Fruit fly (Drosophila melanogaster) whole organism, prepupa: ENCODE data around the gene CG18476.

ENCODE experiments used
- Blimp-1 ChIP-seq: fragments of 200-800 bp; sonication (Bioruptor generic); optimal IDR thresholded peaks from 3 replicates; lab custom pipeline; 2017; ENCODE audit warnings: missing biosample characterization, missing genetic modification characterization, mild to moderate bottlenecking, moderate library complexity, missing genetic modification reagents
- CG10669 ChIP-seq: fragments of 200-800 bp; sonication (Bioruptor generic); optimal IDR thresholded peaks from 3 replicates; lab custom pipeline; 2018; ENCODE audit warnings: missing biosample characterization, mild to moderate bottlenecking, missing genetic modification characterization, moderate library complexity
- CG11294 ChIP-seq: fragments of 200-800 bp; sonication (Bioruptor generic); IDR thresholded peaks from 2 replicates; pipeline ENCODE4 v1.3.6; 2022; ENCODE audit warnings: missing biosample characterization, missing genetic modification characterization
- CG11902 ChIP-seq: fragments of 200-800 bp; sonication (Bioruptor generic); optimal IDR thresholded peaks from 3 replicates; lab custom pipeline; 2016; ENCODE audit warnings: missing biosample characterization, missing genetic modification characterization
- CG15336 ChIP-seq: fragments of 200-800 bp; sonication (Bioruptor generic); IDR thresholded peaks from 2 replicates; pipeline ENCODE4 v1.3.6; 2022; ENCODE audit warnings: missing biosample characterization, missing genetic modification characterization
- CG16779 ChIP-seq: fragments of 200-800 bp; sonication (Bioruptor generic); optimal IDR thresholded peaks from 3 replicates; lab custom pipeline; 2017; ENCODE audit warnings: missing biosample characterization, mild to moderate bottlenecking, missing genetic modification characterization
- CG3032 ChIP-seq: fragments of 200-800 bp; optimal IDR thresholded peaks from 2 replicates; lab custom pipeline; 2019; ENCODE audit warnings: missing biosample characterization, mild to moderate bottlenecking, missing genetic modification characterization, moderate library complexity
- CG31627 ChIP-seq: fragments of 200-800 bp; sonication (Bioruptor generic); optimal IDR thresholded peaks from 3 replicates; lab custom pipeline; 2016; ENCODE audit warnings: missing biosample characterization, missing genetic modification characterization
- CG32006 ChIP-seq: fragments of 200-800 bp; sonication (Bioruptor generic); optimal IDR thresholded peaks from 3 replicates; lab custom pipeline; 2017; ENCODE audit warnings: missing biosample characterization, mild to moderate bottlenecking, missing genetic modification characterization
- CG3919 ChIP-seq: fragments of 200-800 bp; sonication (Bioruptor generic); optimal IDR thresholded peaks from 3 replicates; lab custom pipeline; 2016; ENCODE audit warnings: missing biosample characterization, missing genetic modification characterization
- CG6163 ChIP-seq: fragments of 200-800 bp; sonication (Bioruptor generic); IDR thresholded peaks from 3 replicates; pipeline ENCODE4 v1.3.6; 2022; ENCODE audit warnings: missing biosample characterization, missing genetic modification characterization
- CG6792 ChIP-seq: fragments of 200-800 bp; sonication (Bioruptor generic); optimal IDR thresholded peaks from 3 replicates; lab custom pipeline; 2016; ENCODE audit warnings: missing biosample characterization, missing genetic modification characterization
- CG6808 ChIP-seq: fragments of 200-800 bp; sonication (Bioruptor generic); optimal IDR thresholded peaks from 3 replicates; lab custom pipeline; 2017; ENCODE audit warnings: missing biosample characterization, missing genetic modification characterization, mild to moderate bottlenecking, moderate library complexity, missing genetic modification reagents
- CG7368 ChIP-seq: fragments of 200-800 bp; sonication (Bioruptor generic); optimal IDR thresholded peaks from 3 replicates; lab custom pipeline; 2016; ENCODE audit warnings: missing biosample characterization, missing genetic modification characterization
- CG8119 ChIP-seq: fragments of 200-800 bp; sonication (Bioruptor generic); IDR thresholded peaks from 3 replicates; pipeline ENCODE4 v1.3.6; 2022; ENCODE audit warnings: missing biosample characterization, missing genetic modification characterization
- CG8632 ChIP-seq: fragments of 200-800 bp; sonication (Bioruptor generic); optimal IDR thresholded peaks from 3 replicates; lab custom pipeline; 2016; ENCODE audit warnings: missing biosample characterization, missing genetic modification characterization
- Eip75B ChIP-seq: fragments of 200-800 bp; sonication (Bioruptor generic); optimal IDR thresholded peaks from 3 replicates; lab custom pipeline; 2016; ENCODE audit warnings: missing biosample characterization, missing genetic modification characterization
- Eip78C ChIP-seq: fragments of 200-800 bp; sonication (Bioruptor generic); peaks from one replicate; lab custom pipeline; 2016; ENCODE audit warnings: missing biosample characterization, missing genetic modification characterization
- Eip93F ChIP-seq: fragments of 200-800 bp; sonication (Bioruptor generic); optimal IDR thresholded peaks from 2 replicates; lab custom pipeline; 2016; ENCODE audit warnings: missing biosample characterization, mild to moderate bottlenecking, missing genetic modification characterization
- Ets21C ChIP-seq: fragments of 200-800 bp; sonication (Bioruptor generic); optimal IDR thresholded peaks from 3 replicates; lab custom pipeline; 2016; ENCODE audit warnings: missing biosample characterization, missing genetic modification characterization
- Gug ChIP-seq: fragments of 200-800 bp; sonication (Bioruptor generic); IDR thresholded peaks from 2 replicates; pipeline ENCODE4 v1.3.6; 2022; ENCODE audit warnings: missing biosample characterization, missing genetic modification characterization
- Hr38 ChIP-seq: sonication (Bioruptor generic); optimal IDR thresholded peaks from 2 replicates; lab custom pipeline; 2016; ENCODE audit warnings: missing biosample characterization, missing genetic modification characterization
- Hr39 ChIP-seq: fragments of 200-800 bp; sonication (Bioruptor generic); optimal IDR thresholded peaks from 2 replicates; lab custom pipeline; 2016; ENCODE audit warnings: missing biosample characterization, missing genetic modification characterization
- Hr4 ChIP-seq: fragments of 200-800 bp; sonication (Bioruptor generic); optimal IDR thresholded peaks from 3 replicates; lab custom pipeline; 2016; ENCODE audit warnings: missing biosample characterization, missing genetic modification characterization
- Lpt ChIP-seq: fragments of 200-800 bp; sonication (Bioruptor generic); optimal IDR thresholded peaks from 3 replicates; lab custom pipeline; 2016; ENCODE audit warnings: missing biosample characterization, missing genetic modification characterization
- Met ChIP-seq: fragments of 200-800 bp; sonication (Bioruptor generic); optimal IDR thresholded peaks from 3 replicates; lab custom pipeline; 2016; ENCODE audit warnings: missing biosample characterization, missing genetic modification characterization
- OdsH ChIP-seq: fragments of 200-800 bp; sonication (Bioruptor generic); optimal IDR thresholded peaks from 3 replicates; lab custom pipeline; 2016; ENCODE audit warnings: missing biosample characterization, missing genetic modification characterization
- Smox ChIP-seq: fragments of 200-800 bp; sonication (Bioruptor generic); optimal IDR thresholded peaks from 3 replicates; lab custom pipeline; 2016; ENCODE audit warnings: missing biosample characterization, missing genetic modification characterization
- Sox14 ChIP-seq: fragments of 200-800 bp; sonication (Bioruptor generic); optimal IDR thresholded peaks from 3 replicates; lab custom pipeline; 2016; ENCODE audit warnings: missing biosample characterization, missing genetic modification characterization
- Sox15 ChIP-seq: fragments of 200-800 bp; sonication (Bioruptor generic); optimal IDR thresholded peaks from 3 replicates; lab custom pipeline; 2016; ENCODE audit warnings: missing biosample characterization, missing genetic modification characterization
- acj6 ChIP-seq: fragments of 200-800 bp; sonication (Bioruptor generic); optimal IDR thresholded peaks from 3 replicates; lab custom pipeline; 2016; ENCODE audit warnings: missing biosample characterization, missing genetic modification characterization
- dac ChIP-seq: fragments of 200-800 bp; sonication (Bioruptor generic); optimal IDR thresholded peaks from 2 replicates; lab custom pipeline; 2017; ENCODE audit warnings: missing biosample characterization, mild to moderate bottlenecking, missing genetic modification characterization
- dsx ChIP-seq: fragments of 200-800 bp; optimal IDR thresholded peaks from 3 replicates; lab custom pipeline; 2019; ENCODE audit warnings: missing biosample characterization, mild to moderate bottlenecking, missing genetic modification characterization, moderate library complexity; ENCODE audit not compliant: poor library complexity, severe bottlenecking
- eg ChIP-seq: fragments of 200-800 bp; sonication (Bioruptor generic); IDR thresholded peaks from 3 replicates; pipeline ENCODE4 v1.3.6; 2022; ENCODE audit warnings: missing biosample characterization, missing genetic modification characterization
- esn ChIP-seq: fragments of 200-800 bp; sonication (Bioruptor generic); optimal IDR thresholded peaks from 2 replicates; lab custom pipeline; 2016; ENCODE audit warnings: missing biosample characterization, mild to moderate bottlenecking, missing genetic modification characterization, moderate library complexity
- fd59A ChIP-seq: fragments of 200-800 bp; sonication (Bioruptor generic); optimal IDR thresholded peaks from 2 replicates; lab custom pipeline; 2017; ENCODE audit warnings: missing biosample characterization, mild to moderate bottlenecking, missing genetic modification characterization, missing genetic modification reagents
- fkh ChIP-seq: fragments of 200-800 bp; sonication (Bioruptor generic); optimal IDR thresholded peaks from 3 replicates; lab custom pipeline; 2017; ENCODE audit warnings: missing biosample characterization, mild to moderate bottlenecking, missing genetic modification characterization, moderate library complexity
- net ChIP-seq: fragments of 200-800 bp; sonication (Bioruptor generic); optimal IDR thresholded peaks from 3 replicates; lab custom pipeline; 2016; ENCODE audit warnings: missing biosample characterization, missing genetic modification characterization
- pdm3 ChIP-seq: fragments of 200-800 bp; sonication (Bioruptor generic); optimal IDR thresholded peaks from 3 replicates; lab custom pipeline; 2016; ENCODE audit warnings: missing biosample characterization, missing genetic modification characterization
- salr ChIP-seq, 2 experiments: fragments of 200-800 bp; sonication (Bioruptor generic); optimal IDR thresholded peaks; 3 replicates each; lab custom pipeline; 2016 to 2018; ENCODE audit warnings: missing biosample characterization in 2 of 2, missing genetic modification characterization in 2 of 2, mild to moderate bottlenecking in 1 of 2
- ss ChIP-seq, 2 experiments: fragments of 200-800 bp; sonication (Bioruptor generic); optimal IDR thresholded peaks; 2 replicates in 1 of 2; 3 replicates in 1 of 2; lab custom pipeline; 2017 to 2018; ENCODE audit warnings: mild to moderate bottlenecking in 2 of 2, missing biosample characterization in 2 of 2, missing genetic modification characterization in 2 of 2, moderate library complexity in 1 of 2
- topi ChIP-seq: fragments of 200-800 bp; sonication (Bioruptor generic); optimal IDR thresholded peaks from 3 replicates; lab custom pipeline; 2016; ENCODE audit warnings: missing biosample characterization, missing genetic modification characterization
- vri ChIP-seq: fragments of 200-800 bp; sonication (Bioruptor generic); optimal IDR thresholded peaks from 3 replicates; lab custom pipeline; 2016; ENCODE audit warnings: missing biosample characterization, mild to moderate bottlenecking, missing genetic modification characterization

Gene CG18476

dm6 chr3R:11650105-11651039 lies 27.5 kb downstream of the CG18476 start, which contains the start of the genes Csk and Elp1 (continued):
- TF ChIP-seq Eip78C (GFP tag; lab: Kevin White, UChicago) (peak; percentile 70), Gug (GFP tag; lab: Robert Waterston, UW) (peak; percentile 41; the same call in 1 of the 2 replicates), esn (GFP tag; lab: Kevin White, UChicago) (peak; percentile 66), CG3919 (GFP tag; lab: Kevin White, UChicago) (peak; percentile 56), net (GFP tag; lab: Kevin White, UChicago) (peak; percentile 23), vri (GFP tag; lab: Kevin White, UChicago) (peak; percentile 10), Eip93F (GFP tag; lab: Kevin White, UChicago) (peak; percentile 38), CG6808 (peak; percentile 6), eg (GFP tag; lab: Robert Waterston, UW) (peak; percentile 37; the same call in 1 of the 3 replicates), CG6792 (GFP tag; lab: Kevin White, UChicago) (peak; percentile 12), ss (GFP tag; optimal IDR thresholded peaks at IDR 0.05; lab: Kevin White, UChicago) (peak in 1 of 2 experiments; percentile 12), CG31627 (GFP tag; lab: Kevin White, UChicago) (peak; percentile 38), CG11294 (GFP tag; lab: Robert Waterston, UW) (no peak), CG8119 (GFP tag; lab: Robert Waterston, UW) (no peak), CG32006 (GFP tag; lab: Kevin White, UChicago) (peak; percentile 43), CG7368 (no peak), Blimp-1 (GFP tag; lab: Kevin White, UChicago) (no peak), salr (GFP tag; optimal IDR thresholded peaks at IDR 0.05; lab: Kevin White, UChicago) (no peak), Lpt (GFP tag; lab: Kevin White, UChicago) (peak; percentile 2), Hr38 (GFP tag; lab: Kevin White, UChicago) (no peak), fd59A (GFP tag; lab: Kevin White, UChicago) (peak; percentile 9), pdm3 (GFP tag; lab: Kevin White, UChicago) (peak; percentile 44), CG6163 (GFP tag; lab: Robert Waterston, UW) (no peak), topi (GFP tag; lab: Kevin White, UChicago) (peak; percentile 39), CG16779 (tag; lab: Kevin White, UChicago) (no peak), Smox (peak; percentile 29), CG10669 (GFP tag; lab: Kevin White, UChicago) (peak; percentile 1), Hr4 (GFP tag; lab: Kevin White, UChicago) (peak; percentile 45)

- TF ChIP-seq Ets21C, result peak; percentile 88
- TF ChIP-seq Sox14 (GFP tag; lab: Kevin White, UChicago), result peak; percentile 84
- peak; percentile 86 for TF ChIP-seq CG15336 (GFP tag; lab: Robert Waterston, UW)
- TF ChIP-seq Hr4 (GFP tag; lab: Kevin White, UChicago), result peak; percentile 93
- peak; percentile 89 for TF ChIP-seq topi (GFP tag; lab: Kevin White, UChicago)
- peak; percentile 66 to 71 for TF ChIP-seq salr (GFP tag; optimal IDR thresholded peaks at IDR 0.05; lab: Kevin White, UChicago)
- peak; percentile 95 for TF ChIP-seq Eip78C (GFP tag; lab: Kevin White, UChicago)
- TF ChIP-seq eg (GFP tag; lab: Robert Waterston, UW), result peak; percentile 94
- TF ChIP-seq pdm3 (GFP tag; lab: Kevin White, UChicago), result peak; percentile 91
- TF ChIP-seq CG8632 (GFP tag; lab: Kevin White, UChicago), result peak; percentile 80
- peak; percentile 88 for TF ChIP-seq esn (GFP tag; lab: Kevin White, UChicago)
- peak; percentile 74 for TF ChIP-seq Blimp-1 (GFP tag; lab: Kevin White, UChicago)
- peak; percentile 89 for TF ChIP-seq CG11902
- peak; percentile 73 for TF ChIP-seq vri (GFP tag; lab: Kevin White, UChicago)
- TF ChIP-seq ss (GFP tag; optimal IDR thresholded peaks at IDR 0.05; lab: Kevin White, UChicago), result peak in 1 of 2 experiments; percentile 53
- peak; percentile 61 for TF ChIP-seq Hr38 (GFP tag; lab: Kevin White, UChicago)
- TF ChIP-seq Lpt (GFP tag; lab: Kevin White, UChicago), result peak; percentile 73
- peak; percentile 83 for TF ChIP-seq Gug (GFP tag; lab: Robert Waterston, UW)
- TF ChIP-seq CG3032 (tag; lab: Kevin White, UChicago), result peak; percentile 77
- TF ChIP-seq CG11294 (GFP tag; lab: Robert Waterston, UW), result peak; percentile 81
- peak; percentile 89 for TF ChIP-seq OdsH (GFP tag; lab: Kevin White, UChicago)
- TF ChIP-seq dsx (GFP tag; lab: Kevin White, UChicago), result peak; percentile 53
- TF ChIP-seq fkh (GFP tag; lab: Kevin White, UChicago), result peak; percentile 68
- peak; percentile 90 for TF ChIP-seq acj6 (GFP tag; lab: Kevin White, UChicago)
- TF ChIP-seq Hr39 (GFP tag; lab: Kevin White, UChicago), result peak; percentile 95
- peak; percentile 82 for TF ChIP-seq Eip75B
- TF ChIP-seq CG6163 (GFP tag; lab: Robert Waterston, UW), result peak; percentile 94
- peak; percentile 90 for TF ChIP-seq Sox15 (GFP tag; lab: Kevin White, UChicago)
- TF ChIP-seq Met (GFP tag; lab: Kevin White, UChicago), result peak; percentile 87
- peak; percentile 51 for TF ChIP-seq dac (GFP tag; lab: Kevin White, UChicago)
- TF ChIP-seq CG16779 (tag; lab: Kevin White, UChicago), result peak; percentile 59
- peak; percentile 85 for TF ChIP-seq Smox
- peak; percentile 85 for TF ChIP-seq CG6792 (GFP tag; lab: Kevin White, UChicago)
Observed at dm6 chr3R:11649449-11649848, 28.5 kb downstream of the CG18476 start.
